Worm (Caenorhabditis elegans): ENCODE measurements around the gene ZK666.8.

DNA sequence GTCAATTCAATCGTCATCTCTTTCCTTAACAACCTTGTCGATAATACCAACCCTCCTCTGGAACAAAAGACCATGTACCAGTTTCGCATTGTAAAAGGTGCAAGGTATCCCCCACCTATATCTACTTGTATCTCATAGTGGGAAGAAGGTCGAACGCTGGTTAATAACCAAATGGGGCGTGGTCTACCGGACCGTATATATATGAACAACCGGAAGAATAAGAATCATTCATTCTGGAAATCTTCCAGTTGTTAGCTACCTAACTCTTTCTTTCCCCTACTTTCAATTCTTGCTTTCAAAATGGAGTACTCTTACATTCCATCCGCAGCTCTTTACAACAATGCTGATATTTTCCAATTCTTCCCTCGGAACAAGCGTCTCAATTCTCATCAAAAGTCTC, 31.7 kb downstream of the ZK666.8 start, which contains the start of gene ZK673.5:
- no peak for TF ChIP-seq med-1 (GFP tag; optimal IDR thresholded peaks at IDR 0.05; ENCODE audit: insufficient read depth)
- TF ChIP-seq ref-1 (GFP tag; conservative IDR thresholded peaks at IDR 0.05) = no peak
- TF ChIP-seq tab-1 (GFP tag; IDR thresholded peaks at IDR 0.05) = no peak
- TF ChIP-seq T22C8.4 (GFP tag; IDR thresholded peaks at IDR 0.05) = no peak
